Fruit fly (Drosophila melanogaster) whole organism, embryonic: ENCODE data around the gene CG33647.

Source experiments
- Abd-B ChIP-seq: fragments of 200-800 bp; sonication (Bioruptor generic); optimal IDR thresholded peaks from 2 replicates; lab custom pipeline; 2018; ENCODE audit warnings: missing biosample characterization, mild to moderate bottlenecking, missing genetic modification characterization, moderate library complexity
- Ada2b ChIP-seq: fragments of 200-800 bp; sonication (Bioruptor generic); IDR thresholded peaks from 2 replicates; pipeline ENCODE4 v1.3.6; 2022; ENCODE audit warnings: missing biosample characterization, missing genetic modification characterization
- Aef1 ChIP-seq: fragments of 200-800 bp; sonication (Bioruptor generic); IDR thresholded peaks from 3 replicates; pipeline ENCODE4 v1.3.6; 2022; ENCODE audit warnings: missing biosample characterization, missing genetic modification characterization
- Atf6 ChIP-seq: fragments of 200-800 bp; sonication (Bioruptor generic); IDR thresholded peaks from 2 replicates; pipeline ENCODE4 v1.3.6; 2022; ENCODE audit warnings: missing biosample characterization, missing genetic modification characterization
- Bteb2 ChIP-seq: fragments of 200-800 bp; sonication (Bioruptor generic); optimal IDR thresholded peaks from 2 replicates; lab custom pipeline; 2016; ENCODE audit warnings: missing biosample characterization, missing genetic modification characterization
- CG10147 ChIP-seq: fragments of 200-800 bp; sonication (Bioruptor generic); optimal IDR thresholded peaks from 2 replicates; lab custom pipeline; 2019; ENCODE audit warnings: missing biosample characterization, mild to moderate bottlenecking, missing genetic modification characterization, moderate library complexity
- CG10321 ChIP-seq: fragments of 200-800 bp; sonication (Bioruptor generic); IDR thresholded peaks from 2 replicates; pipeline ENCODE4 v1.3.6; 2022; ENCODE audit warnings: missing biosample characterization, missing genetic modification characterization
- CG10431 ChIP-seq: fragments of 200-800 bp; sonication (Bioruptor generic); optimal IDR thresholded peaks from 3 replicates; lab custom pipeline; 2018; ENCODE audit warnings: missing biosample characterization, mild to moderate bottlenecking, missing genetic modification characterization
- CG10565 ChIP-seq: fragments of 200-800 bp; sonication (Bioruptor generic); optimal IDR thresholded peaks from 3 replicates; lab custom pipeline; 2016; ENCODE audit warnings: missing biosample characterization, mild to moderate bottlenecking, missing genetic modification characterization
- CG12769 ChIP-seq: fragments of 200-800 bp; sonication (Bioruptor generic); optimal IDR thresholded peaks from 2 replicates; lab custom pipeline; 2019; ENCODE audit warnings: missing biosample characterization, mild to moderate bottlenecking, missing genetic modification characterization, moderate library complexity
- CG13775 ChIP-seq: fragments of 200-800 bp; sonication (Bioruptor generic); optimal IDR thresholded peaks from 3 replicates; lab custom pipeline; 2017; ENCODE audit warnings: missing biosample characterization, mild to moderate bottlenecking, missing genetic modification characterization
- CG1603 ChIP-seq: fragments of 200-800 bp; sonication (Bioruptor generic); optimal IDR thresholded peaks from 2 replicates; lab custom pipeline; 2019; ENCODE audit warnings: missing biosample characterization, mild to moderate bottlenecking, missing genetic modification characterization, moderate library complexity
- CG17359 ChIP-seq: fragments of 200-800 bp; sonication (Bioruptor generic); optimal IDR thresholded peaks from 3 replicates; lab custom pipeline; 2018; ENCODE audit warnings: missing biosample characterization, mild to moderate bottlenecking, missing genetic modification characterization, moderate library complexity
- CG18599 ChIP-seq: fragments of 200-800 bp; sonication (Bioruptor generic); optimal IDR thresholded peaks from 3 replicates; lab custom pipeline; 2017; ENCODE audit warnings: missing biosample characterization, missing genetic modification characterization, mild to moderate bottlenecking, moderate library complexity, missing genetic modification reagents
- CG18619 ChIP-seq: fragments of 200-800 bp; sonication (Bioruptor generic); optimal IDR thresholded peaks from 3 replicates; lab custom pipeline; 2017; ENCODE audit warnings: missing biosample characterization, mild to moderate bottlenecking, missing genetic modification characterization
- CG2199 ChIP-seq: fragments of 200-800 bp; sonication (Bioruptor generic); IDR thresholded peaks from 3 replicates; pipeline ENCODE4 v1.3.6; 2022; ENCODE audit warnings: missing biosample characterization, missing genetic modification characterization
- CG4707 ChIP-seq: fragments of 200-800 bp; sonication (Bioruptor generic); optimal IDR thresholded peaks from 2 replicates; lab custom pipeline; 2018; ENCODE audit warnings: missing biosample characterization, mild to moderate bottlenecking, missing genetic modification characterization, moderate library complexity
- CG5245 ChIP-seq: fragments of 200-800 bp; sonication (Bioruptor generic); optimal IDR thresholded peaks from 3 replicates; lab custom pipeline; 2016; ENCODE audit warnings: missing biosample characterization, missing genetic modification characterization
- CG6854 ChIP-seq: fragments of 200-800 bp; sonication (Bioruptor generic); optimal IDR thresholded peaks from 3 replicates; lab custom pipeline; 2017; ENCODE audit warnings: missing biosample characterization, mild to moderate bottlenecking, missing genetic modification characterization
- CG7745 ChIP-seq: fragments of 200-800 bp; sonication (Bioruptor generic); optimal IDR thresholded peaks from 2 replicates; lab custom pipeline; 2018; ENCODE audit warnings: missing biosample characterization, mild to moderate bottlenecking, missing genetic modification characterization, moderate library complexity
- CG7928 ChIP-seq: fragments of 200-800 bp; sonication (Bioruptor generic); optimal IDR thresholded peaks from 2 replicates; lab custom pipeline; 2017; ENCODE audit warnings: missing biosample characterization, mild to moderate bottlenecking, missing genetic modification characterization
- CG8290 ChIP-seq, 3 experiments: fragments of 200-800 bp; sonication (Bioruptor generic); optimal IDR thresholded peaks; 2 replicates each; lab custom pipeline; 2016 to 2019; ENCODE audit warnings: missing biosample characterization in 3 of 3, missing genetic modification characterization in 3 of 3, mild to moderate bottlenecking in 2 of 3, moderate library complexity in 1 of 3
- CG8388 ChIP-seq: fragments of 200-800 bp; sonication (Bioruptor generic); optimal IDR thresholded peaks from 2 replicates; lab custom pipeline; 2019; ENCODE audit warnings: missing biosample characterization, mild to moderate bottlenecking, missing genetic modification characterization, moderate library complexity
- D19A ChIP-seq: fragments of 200-800 bp; optimal IDR thresholded peaks from 3 replicates; lab custom pipeline; 2019; ENCODE audit warnings: missing biosample characterization, mild to moderate bottlenecking, missing genetic modification characterization, moderate library complexity
- Ets65A ChIP-seq: fragments of 200-800 bp; sonication (Bioruptor generic); peaks from one replicate; lab custom pipeline; 2016; ENCODE audit warnings: missing biosample characterization, missing genetic modification characterization
- HmgD ChIP-seq: fragments of 200-800 bp; sonication (Bioruptor generic); optimal IDR thresholded peaks from 3 replicates; lab custom pipeline; 2016; ENCODE audit warnings: missing biosample characterization, missing genetic modification characterization
- Jarid2 ChIP-seq: fragments of 200-800 bp; sonication (Bioruptor generic); optimal IDR thresholded peaks from 3 replicates; lab custom pipeline; 2017; ENCODE audit warnings: mild to moderate bottlenecking, missing biosample characterization, missing genetic modification reagents, missing genetic modification characterization
- MESR4 ChIP-seq: fragments of 200-800 bp; sonication (Bioruptor generic); optimal IDR thresholded peaks from 2 replicates; lab custom pipeline; 2018; ENCODE audit warnings: missing biosample characterization, mild to moderate bottlenecking, missing genetic modification characterization, moderate library complexity
- NC2α ChIP-seq: fragments of 200-800 bp; sonication (Bioruptor generic); optimal IDR thresholded peaks from 2 replicates; lab custom pipeline; 2016; ENCODE audit warnings: missing biosample characterization, missing genetic modification characterization
- Nf-YC ChIP-seq: fragments of 200-800 bp; optimal IDR thresholded peaks from 3 replicates; lab custom pipeline; 2019; ENCODE audit warnings: missing biosample characterization, mild to moderate bottlenecking, missing genetic modification characterization, moderate library complexity
- Rfx ChIP-seq: fragments of 200-800 bp; sonication (Bioruptor generic); IDR thresholded peaks from 2 replicates; pipeline ENCODE4 v1.3.6; 2022; ENCODE audit warnings: missing biosample characterization, missing genetic modification characterization
- Scr ChIP-seq: fragments of 200-800 bp; sonication (Bioruptor generic); IDR thresholded peaks from 2 replicates; pipeline ENCODE4 v1.3.6; 2022; ENCODE audit warnings: missing biosample characterization, missing genetic modification characterization; ENCODE audit not compliant: partially characterized antibody
- Trl ChIP-seq, 3 experiments: fragments of >200 bp in 2 of 3; fragments of 200-800 bp in 1 of 3; sonication (Bioruptor generic) in 1 of 3; optimal IDR thresholded peaks; 2 replicates in 1 of 3; 3 replicates in 2 of 3; lab custom pipeline; 2016 to 2017; ENCODE audit warnings: missing biosample characterization in 1 of 3, missing genetic modification characterization in 1 of 3
- Xrp1 ChIP-seq: fragments of 200-800 bp; sonication (Bioruptor generic); IDR thresholded peaks from 2 replicates; pipeline ENCODE4 v1.3.6; 2022; ENCODE audit warnings: missing biosample characterization, missing genetic modification characterization
- abd-A ChIP-seq: fragments of 200-800 bp; sonication (Bioruptor generic); optimal IDR thresholded peaks from 3 replicates; lab custom pipeline; 2019; ENCODE audit warnings: missing biosample characterization, mild to moderate bottlenecking, missing genetic modification characterization, moderate library complexity
- br ChIP-seq: fragments of >200 bp; optimal IDR thresholded peaks from 2 replicates; lab custom pipeline; 2017
- disco-r ChIP-seq: fragments of 200-800 bp; sonication (Bioruptor generic); optimal IDR thresholded peaks from 2 replicates; lab custom pipeline; 2016; ENCODE audit warnings: missing biosample characterization, missing genetic modification characterization
- gfzf ChIP-seq: fragments of 200-800 bp; sonication (Bioruptor generic); optimal IDR thresholded peaks from 2 replicates; lab custom pipeline; 2016; ENCODE audit warnings: missing biosample characterization, mild to moderate bottlenecking, missing genetic modification characterization, moderate library complexity
- grau ChIP-seq: fragments of 200-800 bp; optimal IDR thresholded peaks from 3 replicates; lab custom pipeline; 2019; ENCODE audit warnings: missing biosample characterization, mild to moderate bottlenecking, missing genetic modification characterization, moderate library complexity
- lab ChIP-seq: fragments of 200-800 bp; sonication (Bioruptor generic); optimal IDR thresholded peaks from 3 replicates; lab custom pipeline; 2017; ENCODE audit warnings: missing biosample characterization, missing genetic modification characterization, mild to moderate bottlenecking, moderate library complexity, missing genetic modification reagents
- nerfin-1 ChIP-seq: fragments of 200-800 bp; sonication (Bioruptor generic); optimal IDR thresholded peaks from 3 replicates; lab custom pipeline; 2019; ENCODE audit warnings: missing biosample characterization, mild to moderate bottlenecking, missing genetic modification characterization, moderate library complexity
- nom ChIP-seq: fragments of 200-800 bp; sonication (Bioruptor generic); optimal IDR thresholded peaks from 2 replicates; lab custom pipeline; 2017; ENCODE audit warnings: missing biosample characterization, missing genetic modification characterization, mild to moderate bottlenecking, moderate library complexity, missing genetic modification reagents
- p53 ChIP-seq: fragments of 200-800 bp; sonication (Bioruptor generic); optimal IDR thresholded peaks from 2 replicates; lab custom pipeline; 2016; ENCODE audit warnings: missing biosample characterization, missing genetic modification characterization
- pb ChIP-seq: fragments of 200-800 bp; sonication (Bioruptor generic); optimal IDR thresholded peaks from 3 replicates; lab custom pipeline; 2016; ENCODE audit warnings: missing biosample characterization, missing genetic modification characterization
- pum ChIP-seq: fragments of 200-800 bp; sonication (Bioruptor generic); optimal IDR thresholded peaks from 2 replicates; lab custom pipeline; 2016; ENCODE audit warnings: missing biosample characterization, missing genetic modification characterization
- sima ChIP-seq: fragments of 200-800 bp; sonication (Bioruptor generic); optimal IDR thresholded peaks from 2 replicates; lab custom pipeline; 2016; ENCODE audit warnings: missing biosample characterization, missing genetic modification characterization
- sisA ChIP-seq: fragments of 200-800 bp; sonication (Bioruptor generic); IDR thresholded peaks from 2 replicates; pipeline ENCODE4 v1.3.6; 2022; ENCODE audit warnings: missing biosample characterization, missing genetic modification characterization
- tup ChIP-seq: fragments of 200-800 bp; sonication (Bioruptor generic); optimal IDR thresholded peaks from 2 replicates; lab custom pipeline; 2016; ENCODE audit warnings: missing biosample characterization, mild to moderate bottlenecking, missing genetic modification characterization, moderate library complexity
- vvl ChIP-seq: fragments of 200-800 bp; sonication (Bioruptor generic); IDR thresholded peaks from 2 replicates; pipeline ENCODE4 v1.3.6; 2022; ENCODE audit warnings: missing biosample characterization, missing genetic modification characterization

CG33647 gene

dm6 chr3L:19230801-19231547, 5.2 kb upstream of the CG33647 start (continued):
- TF ChIP-seq CG4707 (GFP tag; lab: Kevin White, UChicago) = no peak
- TF ChIP-seq Abd-B (GFP tag; lab: Kevin White, UChicago) = no peak
- no peak for TF ChIP-seq Rfx (GFP tag; lab: Robert Waterston, UW)
- peak; percentile 14 for TF ChIP-seq CG8388 (GFP tag; lab: Kevin White, UChicago)
- TF ChIP-seq br (lab: Kevin White, UChicago) = no peak
- TF ChIP-seq CG17359 (tag; lab: Kevin White, UChicago) = no peak
- TF ChIP-seq CG10147 (GFP tag; lab: Kevin White, UChicago) = no peak
- TF ChIP-seq Bteb2 = no peak
- TF ChIP-seq CG7745 (tag; lab: Kevin White, UChicago) = no peak
- peak; percentile 7 for TF ChIP-seq CG1603 (tag; lab: Kevin White, UChicago)
- TF ChIP-seq CG2199 (GFP tag; lab: Robert Waterston, UW) = no peak
- peak; percentile 18 for TF ChIP-seq D19A (tag; lab: Kevin White, UChicago)
- TF ChIP-seq CG18599 (GFP tag; lab: Kevin White, UChicago) = peak; percentile 68
- no peak for TF ChIP-seq CG7928 (GFP tag; lab: Kevin White, UChicago)
- peak; percentile 47; the same call in 1 of the 2 replicates for TF ChIP-seq vvl (GFP tag; lab: Robert Waterston, UW)
- TF ChIP-seq Xrp1 (GFP tag; lab: Robert Waterston, UW) = no peak
- TF ChIP-seq disco-r = no peak
- no peak for TF ChIP-seq pb
- TF ChIP-seq CG8290 (GFP tag; optimal IDR thresholded peaks at IDR 0.05; lab: Kevin White, UChicago) = no peak
- TF ChIP-seq CG8290 (tag; optimal IDR thresholded peaks at IDR 0.05; lab: Kevin White, UChicago) = no peak
- no peak for TF ChIP-seq nom (GFP tag; lab: Kevin White, UChicago)
- peak; percentile 64 for TF ChIP-seq Ets65A
- TF ChIP-seq lab (GFP tag; lab: Kevin White, UChicago) = peak; percentile 36
- peak; percentile 16 for TF ChIP-seq CG12769 (tag; lab: Kevin White, UChicago)
- TF ChIP-seq Jarid2 (GFP tag; lab: Kevin White, UChicago) = peak; percentile 15
- peak; percentile 46 to 54 for TF ChIP-seq Trl (optimal IDR thresholded peaks at IDR 0.05; lab: Kevin White, UChicago)
- no peak for TF ChIP-seq Trl (GFP tag; optimal IDR thresholded peaks at IDR 0.05; lab: Kevin White, UChicago)
- TF ChIP-seq sima (GFP tag; lab: Kevin White, UChicago) = no peak
- peak; percentile 57 for TF ChIP-seq grau (tag; lab: Kevin White, UChicago)
- TF ChIP-seq CG6854 = no peak
- no peak for TF ChIP-seq HmgD
- TF ChIP-seq Aef1 = no peak
- no peak for TF ChIP-seq CG18619 (GFP tag; lab: Kevin White, UChicago)
- TF ChIP-seq pum (GFP tag; lab: Kevin White, UChicago) = no peak
- no peak for TF ChIP-seq NC2α (GFP tag; lab: Kevin White, UChicago)
- no peak for TF ChIP-seq Scr (GFP tag; lab: Robert Waterston, UW)
- no peak for TF ChIP-seq gfzf (GFP tag; lab: Kevin White, UChicago)
- TF ChIP-seq Nf-YC = no peak
- no peak for TF ChIP-seq tup
- TF ChIP-seq abd-A (tag; lab: Kevin White, UChicago) = peak; percentile 89
- TF ChIP-seq CG10321 = no peak
- TF ChIP-seq sisA (GFP tag; lab: Robert Waterston, UW) = no peak
- TF ChIP-seq nerfin-1 = peak; percentile 99
- TF ChIP-seq CG5245 (GFP tag; lab: Kevin White, UChicago) = no peak
- no peak for TF ChIP-seq p53
- TF ChIP-seq CG13775 (GFP tag; lab: Kevin White, UChicago) = peak; percentile 31
- no peak for TF ChIP-seq Atf6
- no peak for TF ChIP-seq MESR4 (GFP tag; lab: Kevin White, UChicago)
- TF ChIP-seq Ada2b (GFP tag; lab: Robert Waterston, UW) = 0 out of 2 replicates have a peak, but pooled peaks have one; percentile 8
- no peak for TF ChIP-seq CG10431 (GFP tag; lab: Kevin White, UChicago)
- TF ChIP-seq CG10565 (GFP tag; lab: Kevin White, UChicago) = no peak
